Worm (Caenorhabditis elegans) whole organism, early embryonic: ENCODE data around the gene K03B8.8.

Experiments used
- B0310.2 ChIP-seq: sonication (generic microtip); optimal IDR thresholded peaks from 2 replicates; lab custom pipeline; 2016; ENCODE audit warnings: mild to moderate bottlenecking, missing genetic modification characterization, missing compliant biosample characterization
- F13C5.2 ChIP-seq: sonication (generic microtip); optimal IDR thresholded peaks from 2 replicates; lab custom pipeline; 2017; ENCODE audit warnings: mild to moderate bottlenecking, missing genetic modification characterization, inconsistent platforms, missing compliant biosample characterization
- ama-1 ChIP-seq: fragments of 150-350 bp; optimal IDR thresholded peaks from 2 replicates; lab custom pipeline; 2014
- ceh-13 ChIP-seq: fragments of 200-800 bp; sonication (Bioruptor generic); optimal IDR thresholded peaks from 2 replicates; lab custom pipeline; 2018; ENCODE audit warnings: mild to moderate bottlenecking, missing genetic modification characterization, missing compliant biosample characterization
- ets-7 ChIP-seq: sonication (generic microtip); optimal IDR thresholded peaks from 2 replicates; lab custom pipeline; 2016; ENCODE audit warnings: missing genotype, missing genetic modification characterization, missing compliant biosample characterization
- hmg-4 ChIP-seq: fragments of 200-800 bp; sonication (Bioruptor generic); optimal IDR thresholded peaks from 2 replicates; lab custom pipeline; 2018; ENCODE audit warnings: mild to moderate bottlenecking, missing genetic modification characterization, missing compliant biosample characterization
- hnd-1 ChIP-seq: sonication (generic microtip); optimal IDR thresholded peaks from 2 replicates; lab custom pipeline; 2016; ENCODE audit warnings: missing genetic modification characterization, missing compliant biosample characterization

DNA sequence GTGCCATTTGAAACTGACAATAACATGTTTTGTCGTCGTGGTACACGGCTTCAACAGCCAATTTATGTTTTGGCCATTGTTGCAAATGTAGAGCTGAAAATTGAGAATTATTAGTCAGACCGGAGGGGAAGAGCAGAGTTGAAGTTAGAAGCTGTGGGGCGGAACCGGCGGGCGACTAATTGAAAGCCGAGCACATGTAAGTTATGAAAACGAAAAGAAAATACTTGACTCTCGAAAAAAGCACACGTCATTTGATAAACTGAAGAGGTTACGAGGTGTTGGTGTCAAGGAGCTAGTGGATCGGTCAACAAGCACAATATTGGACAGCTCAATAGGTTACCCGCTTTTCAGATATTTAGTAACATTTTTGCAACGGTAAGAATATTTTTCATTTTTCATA, 44.7 kb downstream of the K03B8.8 start, which contains the start of gene dop-5:
- TF ChIP-seq hmg-4 (GFP tag; lab: Kevin White, UChicago) (no peak), B0310.2 (no peak), ama-1 (lab: Kevin White, UChicago) (no peak), ceh-13 (no peak), ets-7 (tag; lab: Kevin White, UChicago) (no peak), hnd-1 (no peak), F13C5.2 (no peak)
